Fruit fly (Drosophila melanogaster) whole organism, pupa: ENCODE data around the gene CG4951.

Source experiments
- CG12605 ChIP-seq: fragments of 200-800 bp; sonication (Bioruptor generic); IDR thresholded peaks from 2 replicates; pipeline ENCODE4 v1.3.6; 2022; ENCODE audit warnings: missing biosample characterization, missing genetic modification characterization
- CG13204 ChIP-seq: fragments of 200-800 bp; sonication (Bioruptor generic); optimal IDR thresholded peaks from 2 replicates; lab custom pipeline; 2018; ENCODE audit warnings: missing biosample characterization, mild to moderate bottlenecking, missing genetic modification characterization, moderate library complexity
- CG15710 ChIP-seq: fragments of 200-800 bp; sonication (Bioruptor generic); optimal IDR thresholded peaks from 2 replicates; lab custom pipeline; 2018; ENCODE audit warnings: missing biosample characterization, mild to moderate bottlenecking, missing genetic modification characterization, moderate library complexity
- CG32121 ChIP-seq: fragments of 200-800 bp; sonication (Bioruptor generic); IDR thresholded peaks from 2 replicates; pipeline ENCODE4 v1.3.6; 2022; ENCODE audit warnings: missing biosample characterization, missing genetic modification characterization
- CG8301 ChIP-seq: fragments of 200-800 bp; sonication (Bioruptor generic); optimal IDR thresholded peaks from 2 replicates; lab custom pipeline; 2018; ENCODE audit warnings: missing biosample characterization, mild to moderate bottlenecking, missing genetic modification characterization
- CG9948 ChIP-seq: fragments of 200-800 bp; sonication (Bioruptor generic); optimal IDR thresholded peaks from 2 replicates; lab custom pipeline; 2018; ENCODE audit warnings: missing biosample characterization, mild to moderate bottlenecking, missing genetic modification characterization, moderate library complexity
- EcR ChIP-seq: fragments of 200-800 bp; sonication (Bioruptor generic); optimal IDR thresholded peaks from 3 replicates; lab custom pipeline; 2019; ENCODE audit warnings: missing biosample characterization, missing genetic modification characterization, mild to moderate bottlenecking, moderate library complexity, missing genetic modification reagents
- Ets98B ChIP-seq: fragments of 200-800 bp; sonication (Bioruptor generic); IDR thresholded peaks from 2 replicates; pipeline ENCODE4 v1.3.6; 2022; ENCODE audit warnings: missing biosample characterization, missing genetic modification characterization
- Pif1A ChIP-seq: fragments of 200-800 bp; sonication (Bioruptor generic); optimal IDR thresholded peaks from 3 replicates; lab custom pipeline; 2016; ENCODE audit warnings: missing biosample characterization, missing genetic modification characterization
- Snoo ChIP-seq: fragments of 200-800 bp; sonication (Bioruptor generic); optimal IDR thresholded peaks from 3 replicates; lab custom pipeline; 2017; ENCODE audit warnings: missing biosample characterization, mild to moderate bottlenecking, missing genetic modification characterization, inconsistent platforms
- gl ChIP-seq: fragments of 200-800 bp; sonication (Bioruptor generic); optimal IDR thresholded peaks from 2 replicates; lab custom pipeline; 2018; ENCODE audit warnings: missing biosample characterization, mild to moderate bottlenecking, missing genetic modification characterization

The CG4951 gene

dm6 chr3R:27912147-27912546, 41.8 kb downstream of the CG4951 start, which contains the start of gene mil:
TSS of gene mil (plus strand) at chr3R:27912447.
- TF ChIP-seq gl (tag; lab: Kevin White, UChicago), result no peak
- no peak for TF ChIP-seq CG15710 (tag; lab: Kevin White, UChicago)
- no peak for TF ChIP-seq CG8301 (tag; lab: Kevin White, UChicago)
- no peak for TF ChIP-seq CG9948
- no peak for TF ChIP-seq Snoo

dm6 chr3R:27905695-27906094, 48.2 kb downstream of the CG4951 start, which contains the start of gene CG34353:
TSS of gene CG34353 (minus strand) at chr3R:27905843.
- peak; percentile 12 for TF ChIP-seq CG13204
- TF ChIP-seq Ets98B (GFP tag; lab: Robert Waterston, UW), result no peak
- no peak for TF ChIP-seq CG8301 (tag; lab: Kevin White, UChicago)
- TF ChIP-seq CG12605 (GFP tag; lab: Robert Waterston, UW), result 0 out of 2 replicates have a peak, but pooled peaks have one; percentile 11
- no peak for TF ChIP-seq EcR (GFP tag; lab: Kevin White, UChicago)
- no peak for TF ChIP-seq CG32121 (GFP tag; lab: Robert Waterston, UW)
- TF ChIP-seq Pif1A, result peak; percentile 43
- TF ChIP-seq, all 21 proteins: peak for 3
